Fruit fly (Drosophila melanogaster): Measurements from ENCODE around the gene Ir94b.

The Ir94b gene

DNA sequence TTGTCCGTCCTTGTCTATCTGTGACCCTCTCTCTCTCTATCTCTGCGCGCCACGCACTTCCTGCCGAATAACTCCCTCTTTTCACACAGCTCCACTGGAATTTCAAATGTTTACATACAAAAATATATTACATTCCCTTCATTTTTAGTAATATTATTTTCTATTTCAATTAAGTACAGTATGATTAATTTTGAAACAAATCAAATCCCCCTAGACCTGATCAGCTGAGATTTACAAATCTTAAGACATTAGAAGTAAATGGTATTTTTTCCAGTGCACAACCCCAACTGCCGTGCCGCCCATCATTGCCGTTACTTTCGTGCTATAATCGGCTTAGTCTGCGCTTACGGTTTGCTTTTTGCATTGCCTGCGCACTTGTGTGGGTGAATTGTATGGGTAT, 8.7 kb downstream of the Ir94b start (continued):
- TF ChIP-seq CG3065 (GFP tag; optimal IDR thresholded peaks at IDR 0.05): no peak
- TF ChIP-seq Mrtf (GFP tag; IDR thresholded peaks at IDR 0.05): no peak
- TF ChIP-seq Chrac-16 (GFP tag; optimal IDR thresholded peaks at IDR 0.05): no peak
- no peak for TF ChIP-seq crp (GFP tag; optimal IDR thresholded peaks at IDR 0.05)
- TF ChIP-seq HmgZ (tag; optimal IDR thresholded peaks at IDR 0.05): no peak
- TF ChIP-seq CG14441 (GFP tag; IDR thresholded peaks at IDR 0.05): peak; percentile 11; the same call in 1 of the 2 replicates
- no peak for TF ChIP-seq hkb (optimal IDR thresholded peaks at IDR 0.05)
- TF ChIP-seq hkb (GFP tag; IDR thresholded peaks at IDR 0.05): no peak
- TF ChIP-seq ranshi (GFP tag; IDR thresholded peaks at IDR 0.05): peak; percentile 44; the same call in 1 of the 2 replicates
- peak; percentile 8 for TF ChIP-seq Six4 (GFP tag; optimal IDR thresholded peaks at IDR 0.05)
- TF ChIP-seq CTCF (GFP tag; optimal IDR thresholded peaks at IDR 0.05): no peak
- TF ChIP-seq Nf-YB (GFP tag; optimal IDR thresholded peaks at IDR 0.05): no peak
- no peak for TF ChIP-seq crol (GFP tag; IDR thresholded peaks at IDR 0.05)
- TF ChIP-seq peb (GFP tag; IDR thresholded peaks at IDR 0.05): no peak
- TF ChIP-seq CG12299 (tag; optimal IDR thresholded peaks at IDR 0.05): no peak
- no peak for TF ChIP-seq dm (GFP tag; optimal IDR thresholded peaks at IDR 0.05)
- TF ChIP-seq dan (GFP tag; IDR thresholded peaks at IDR 0.05): no peak
- peak; percentile 8 for TF ChIP-seq Ssrp (tag; optimal IDR thresholded peaks at IDR 0.05)
- no peak for TF ChIP-seq Sry-β (GFP tag; optimal IDR thresholded peaks at IDR 0.05)
- TF ChIP-seq esg (GFP tag; conservative IDR thresholded peaks at IDR 0.05): no peak
- no peak for TF ChIP-seq CG8478 (optimal IDR thresholded peaks at IDR 0.05)
- no peak for TF ChIP-seq tna (GFP tag; IDR thresholded peaks at IDR 0.05; ENCODE audit: partially characterized antibody)
- no peak for TF ChIP-seq TFAM (GFP tag; optimal IDR thresholded peaks at IDR 0.05)
- peak; percentile 35 for TF ChIP-seq lilli (GFP tag; optimal IDR thresholded peaks at IDR 0.05)
- TF ChIP-seq kay (GFP tag; optimal IDR thresholded peaks at IDR 0.05): no peak
- no peak for TF ChIP-seq gsb (GFP tag; IDR thresholded peaks at IDR 0.05)
- no peak for TF ChIP-seq CG15696 (tag; optimal IDR thresholded peaks at IDR 0.05)
- TF ChIP-seq jing (GFP tag; optimal IDR thresholded peaks at IDR 0.05): no peak
- no peak for TF ChIP-seq CG17829 (tag; optimal IDR thresholded peaks at IDR 0.05)
- TF ChIP-seq CG17361 (GFP tag; IDR thresholded peaks at IDR 0.05): no peak; the same call in 2 of the 3 replicates
- TF ChIP-seq zen (tag; optimal IDR thresholded peaks at IDR 0.05): no peak
- no peak for TF ChIP-seq MBD-R2 (GFP tag; IDR thresholded peaks at IDR 0.05)
- no peak for TF ChIP-seq CG7987 (GFP tag; optimal IDR thresholded peaks at IDR 0.05)
- peak; percentile 7 for TF ChIP-seq odd (GFP tag; optimal IDR thresholded peaks at IDR 0.05)
- TF ChIP-seq Usf (GFP tag; optimal IDR thresholded peaks at IDR 0.05): no peak
- no peak for TF ChIP-seq CG12155 (GFP tag; optimal IDR thresholded peaks at IDR 0.05)
- no peak for TF ChIP-seq lola (GFP tag; optimal IDR thresholded peaks at IDR 0.05)
- TF ChIP-seq Atf6 (GFP tag; IDR thresholded peaks at IDR 0.05): no peak
- no peak for TF ChIP-seq Bdp1 (GFP tag; optimal IDR thresholded peaks at IDR 0.05)
- TF ChIP-seq CG4617 (GFP tag; optimal IDR thresholded peaks at IDR 0.05; ENCODE audit: borderline replicate concordance): no peak
- TF ChIP-seq Ptx1 (GFP tag; IDR thresholded peaks at IDR 0.05): peak; percentile 61
- no peak for TF ChIP-seq CG10959 (GFP tag; IDR thresholded peaks at IDR 0.05)
- no peak for TF ChIP-seq CG4820 (GFP tag; optimal IDR thresholded peaks at IDR 0.05)
- no peak for TF ChIP-seq E2f2 (GFP tag; IDR thresholded peaks at IDR 0.05)
- no peak for TF ChIP-seq CG3163 (GFP tag; optimal IDR thresholded peaks at IDR 0.05)
- no peak for TF ChIP-seq Antp (GFP tag; optimal IDR thresholded peaks at IDR 0.05)
- no peak for TF ChIP-seq HmgD (GFP tag; optimal IDR thresholded peaks at IDR 0.05)
- TF ChIP-seq CG16863 (GFP tag; optimal IDR thresholded peaks at IDR 0.05): no peak
- TF ChIP-seq CG10462 (GFP tag; optimal IDR thresholded peaks at IDR 0.05): no peak
- TF ChIP-seq CG10321 (GFP tag; IDR thresholded peaks at IDR 0.05): no peak
- TF ChIP-seq Hsf (GFP tag; optimal IDR thresholded peaks at IDR 0.05): peak; percentile 12
- no peak for TF ChIP-seq oc (tag; optimal IDR thresholded peaks at IDR 0.05)
- peak; percentile 5 for TF ChIP-seq CG6654 (GFP tag; optimal IDR thresholded peaks at IDR 0.05)
- peak; percentile 66; the same call in 1 of the 3 replicates for TF ChIP-seq dysf (GFP tag; IDR thresholded peaks at IDR 0.05)

Data from whole organism, embryonic.